Worm (Caenorhabditis elegans) whole organism, young adult: Measurements from ENCODE around the gene F40F9.10.

Experiments
- B0019.2 ChIP-seq: fragments of 200-800 bp; sonication (Bioruptor generic); conservative IDR thresholded peaks from 2 replicates; pipeline ENCODE4 v1.3.6; 2022; ENCODE audit warnings: missing genetic modification reagents, missing genetic modification characterization, missing compliant biosample characterization
- C17E4.6 ChIP-seq: fragments of 200-800 bp; sonication (Bioruptor generic); IDR thresholded peaks from 2 replicates; pipeline ENCODE4 v1.3.6; 2022; ENCODE audit warnings: missing genetic modification reagents, missing genetic modification characterization, missing compliant biosample characterization
- F57A8.1 ChIP-seq: fragments of 200-800 bp; sonication (Bioruptor generic); optimal IDR thresholded peaks from 2 replicates; lab custom pipeline; 2018; ENCODE audit warnings: mild to moderate bottlenecking, missing genetic modification characterization, moderate library complexity, missing compliant biosample characterization
- K11D2.4 ChIP-seq: fragments of 200-800 bp; sonication (Bioruptor generic); IDR thresholded peaks from 2 replicates; pipeline ENCODE4 v1.3.6; 2022; ENCODE audit warnings: missing genetic modification reagents, missing genetic modification characterization, missing compliant biosample characterization
- T07F8.4 ChIP-seq: sonication (generic microtip); optimal IDR thresholded peaks from 2 replicates; lab custom pipeline; 2016; ENCODE audit warnings: mild to moderate bottlenecking, missing genetic modification characterization, moderate library complexity, missing compliant biosample characterization
- T26A5.8 ChIP-seq: sonication (generic microtip); optimal IDR thresholded peaks from 2 replicates; lab custom pipeline; 2016; ENCODE audit warnings: missing genetic modification characterization, missing compliant biosample characterization
- Y56A3A.18 ChIP-seq: fragments of 200-800 bp; sonication (Bioruptor generic); IDR thresholded peaks from 2 replicates; pipeline ENCODE4 v1.3.6; 2022; ENCODE audit warnings: missing genetic modification reagents, missing genetic modification characterization, missing compliant biosample characterization
- Y95B8A.8 ChIP-seq: fragments of 200-800 bp; sonication (Bioruptor generic); IDR thresholded peaks from 2 replicates; pipeline ENCODE4 v1.3.6; 2022; ENCODE audit warnings: missing genetic modification reagents, missing genetic modification characterization, missing compliant biosample characterization
- ama-1 ChIP-seq, 3 experiments: fragments of 150-350 bp in 1 of 3; sonication (generic microtip) in 2 of 3; optimal IDR thresholded peaks; 2 replicates each; lab custom pipeline; 2014 to 2018; ENCODE audit warnings: missing biosample characterization in 2 of 3, missing genetic modification characterization in 2 of 3, missing genetic modification reagents in 2 of 3
- aptf-3 ChIP-seq: fragments of 200-800 bp; sonication (Bioruptor generic); IDR thresholded peaks from 2 replicates; pipeline ENCODE4 v1.3.6; 2022; ENCODE audit warnings: missing genetic modification characterization, missing compliant biosample characterization
- atf-7 ChIP-seq: sonication (generic microtip); optimal IDR thresholded peaks from 2 replicates; lab custom pipeline; 2017; ENCODE audit warnings: mild to moderate bottlenecking, missing genetic modification characterization, missing compliant biosample characterization
- attf-6 ChIP-seq: fragments of 200-800 bp; sonication (Bioruptor generic); IDR thresholded peaks from 2 replicates; pipeline ENCODE4 v1.3.6; 2022; ENCODE audit warnings: missing genetic modification reagents, missing genetic modification characterization, missing compliant biosample characterization
- bed-2 ChIP-seq: fragments of 200-800 bp; sonication (Bioruptor generic); IDR thresholded peaks from 2 replicates; pipeline ENCODE4 v1.3.6; 2022; ENCODE audit warnings: missing genetic modification reagents, missing genetic modification characterization, missing compliant biosample characterization
- cebp-1 ChIP-seq, 2 experiments: fragments of 200-800 bp in 1 of 2; sonication (Bioruptor generic) in 1 of 2; sonication (generic microtip) in 1 of 2; IDR thresholded peaks in 1 of 2; optimal IDR thresholded peaks in 1 of 2; 2 replicates each; pipeline versions ENCODE4 v1.3.6 to Lab custom; 2017 to 2022; ENCODE audit warnings: missing compliant biosample characterization in 2 of 2, missing genetic modification characterization in 2 of 2, mild to moderate bottlenecking in 1 of 2, missing genetic modification reagents in 1 of 2, moderate library complexity in 1 of 2
- ceh-100 ChIP-seq: fragments of 200-800 bp; sonication (Bioruptor generic); IDR thresholded peaks from 2 replicates; pipeline ENCODE4 v1.3.6; 2022; ENCODE audit warnings: missing genetic modification reagents, missing genetic modification characterization, missing compliant biosample characterization
- ceh-91 ChIP-seq: fragments of 200-800 bp; sonication (Bioruptor generic); IDR thresholded peaks from 2 replicates; pipeline ENCODE4 v1.3.6; 2022; ENCODE audit warnings: missing genetic modification reagents, missing genetic modification characterization, missing compliant biosample characterization
- chd-7 ChIP-seq: sonication (generic microtip); optimal IDR thresholded peaks from 2 replicates; lab custom pipeline; 2016; ENCODE audit warnings: mild to moderate bottlenecking, missing genetic modification characterization, moderate library complexity, missing compliant biosample characterization
- efl-1 ChIP-seq: fragments of 150-350 bp; optimal IDR thresholded peaks from 2 replicates; lab custom pipeline; 2014; ENCODE audit warnings: missing biosample characterization, missing genetic modification reagents, missing genetic modification characterization
- ekl-4 ChIP-seq: fragments of 200-800 bp; sonication (Bioruptor generic); IDR thresholded peaks from 2 replicates; pipeline ENCODE4 v1.3.6; 2022; ENCODE audit warnings: missing genetic modification reagents, missing genetic modification characterization, missing compliant biosample characterization
- fkh-3 ChIP-seq: sonication (generic microtip); optimal IDR thresholded peaks from 2 replicates; lab custom pipeline; 2016; ENCODE audit warnings: mild to moderate bottlenecking, missing genetic modification characterization, missing compliant biosample characterization
- hlh-12 ChIP-seq: sonication (generic microtip); optimal IDR thresholded peaks from 2 replicates; lab custom pipeline; 2016; ENCODE audit warnings: missing genetic modification characterization, missing compliant biosample characterization
- hmg-20 ChIP-seq: fragments of 200-800 bp; sonication (Bioruptor generic); IDR thresholded peaks from 2 replicates; pipeline ENCODE4 v1.3.6; 2022; ENCODE audit warnings: missing genetic modification reagents, missing genetic modification characterization, missing compliant biosample characterization
- lin-26 ChIP-seq: fragments of 200-800 bp; sonication (Bioruptor generic); IDR thresholded peaks from 2 replicates; pipeline ENCODE4 v1.3.6; 2022; ENCODE audit warnings: missing genetic modification reagents, missing genetic modification characterization, missing compliant biosample characterization
- madf-10 ChIP-seq: sonication (generic microtip); optimal IDR thresholded peaks from 2 replicates; lab custom pipeline; 2016; ENCODE audit warnings: mild to moderate bottlenecking, missing genetic modification characterization, missing compliant biosample characterization
- nfyb-1 ChIP-seq: fragments of 200-800 bp; sonication (Bioruptor generic); IDR thresholded peaks from 2 replicates; pipeline ENCODE4 v1.3.6; 2022; ENCODE audit warnings: missing genetic modification reagents, missing genetic modification characterization, missing compliant biosample characterization
- rcor-1 ChIP-seq: fragments of 200-800 bp; sonication (Bioruptor generic); IDR thresholded peaks from 2 replicates; pipeline ENCODE4 v1.3.6; 2022; ENCODE audit warnings: missing genetic modification reagents, missing genetic modification characterization, missing compliant biosample characterization
- repo-1 ChIP-seq: sonication (generic microtip); optimal IDR thresholded peaks from 2 replicates; lab custom pipeline; 2017; ENCODE audit warnings: mild to moderate bottlenecking, missing genetic modification characterization, missing compliant biosample characterization
- rpc-1 ChIP-seq, 2 experiments: fragments of 150-350 bp in 1 of 2; sonication (generic microtip) in 1 of 2; optimal IDR thresholded peaks; 2 replicates each; lab custom pipeline; 2014 to 2018; ENCODE audit warnings: missing biosample characterization in 1 of 2, missing genetic modification characterization in 1 of 2, missing genetic modification reagents in 1 of 2, missing genotype in 1 of 2
- sea-2 ChIP-seq: fragments of 200-800 bp; sonication (Bioruptor generic); IDR thresholded peaks from 2 replicates; pipeline ENCODE4 v1.3.6; 2022; ENCODE audit warnings: missing genetic modification characterization, missing compliant biosample characterization
- somi-1 ChIP-seq: fragments of 200-800 bp; sonication (Bioruptor generic); optimal IDR thresholded peaks from 2 replicates; lab custom pipeline; 2018; ENCODE audit warnings: mild to moderate bottlenecking, missing genetic modification characterization, missing compliant biosample characterization
- tbp1 ChIP-seq: fragments of 200-800 bp; sonication (Bioruptor generic); optimal IDR thresholded peaks from 2 replicates; lab custom pipeline; 2018; ENCODE audit warnings: mild to moderate bottlenecking, missing genetic modification characterization, missing compliant biosample characterization
- tbx-9 ChIP-seq: sonication (generic microtip); optimal IDR thresholded peaks from 2 replicates; lab custom pipeline; 2016; ENCODE audit warnings: borderline replicate concordance, missing genetic modification characterization, inconsistent platforms, missing compliant biosample characterization
- tlf-1 ChIP-seq: fragments of 200-800 bp; sonication (Bioruptor generic); optimal IDR thresholded peaks from 2 replicates; lab custom pipeline; 2018; ENCODE audit warnings: mild to moderate bottlenecking, missing genetic modification characterization, missing compliant biosample characterization
- unc-62 ChIP-seq: fragments of 150-350 bp; optimal IDR thresholded peaks from 2 replicates; lab custom pipeline; 2014; ENCODE audit warnings: missing biosample characterization, missing genetic modification reagents, missing genetic modification characterization
- xnd-1 ChIP-seq: sonication (generic microtip); optimal IDR thresholded peaks from 2 replicates; lab custom pipeline; 2016; ENCODE audit warnings: missing genotype, missing genetic modification reagents, missing genetic modification characterization, missing compliant biosample characterization
- zim-3 ChIP-seq: sonication (generic microtip); optimal IDR thresholded peaks from 2 replicates; lab custom pipeline; 2017; ENCODE audit warnings: mild to moderate bottlenecking, missing genetic modification characterization, moderate library complexity, missing compliant biosample characterization
- ztf-18 ChIP-seq: sonication (generic microtip); optimal IDR thresholded peaks from 2 replicates; lab custom pipeline; 2016; ENCODE audit warnings: missing genotype, mild to moderate bottlenecking, missing genetic modification characterization, missing compliant biosample characterization
- ztf-25 ChIP-seq: fragments of 200-800 bp; sonication (Bioruptor generic); IDR thresholded peaks from 2 replicates; pipeline ENCODE4 v1.3.6; 2022; ENCODE audit warnings: missing genetic modification reagents, missing genetic modification characterization, missing compliant biosample characterization
- ztf-28 ChIP-seq: fragments of 200-800 bp; sonication (Bioruptor generic); IDR thresholded peaks from 2 replicates; pipeline ENCODE4 v1.3.6; 2022; ENCODE audit warnings: missing genetic modification reagents, missing genetic modification characterization, missing compliant biosample characterization

Gene F40F9.10

ce11 chrV:9733920-9734454 is 20.6 kb upstream of the F40F9.10 start, which contains the start of gene cal-7 (continued):
- 0 out of 2 replicates have a peak, but pooled peaks have one; percentile 29 for TF ChIP-seq ekl-4 (GFP tag; lab: Robert Waterston, UW)

ce11 chrV:9731852-9732251 is 18.4 kb upstream of the F40F9.10 start:
- TF ChIP-seq T07F8.4 (tag; lab: Kevin White, UChicago) (no peak), nfyb-1 (GFP tag; lab: Robert Waterston, UW) (peak; percentile 31; the same call in 1 of the 2 replicates), ama-1 (optimal IDR thresholded peaks at IDR 0.05; lab: Kevin White, UChicago) (peak; percentile 52), ama-1 (GFP tag; optimal IDR thresholded peaks at IDR 0.05; lab: Kevin White, UChicago) (no peak), zim-3 (tag; lab: Kevin White, UChicago) (peak; percentile 1), hmg-20 (GFP tag; lab: Robert Waterston, UW) (0 out of 2 replicates have a peak, but pooled peaks have one; percentile 4)
- TF ChIP-seq, all 124 proteins: peak for 4

DNA sequence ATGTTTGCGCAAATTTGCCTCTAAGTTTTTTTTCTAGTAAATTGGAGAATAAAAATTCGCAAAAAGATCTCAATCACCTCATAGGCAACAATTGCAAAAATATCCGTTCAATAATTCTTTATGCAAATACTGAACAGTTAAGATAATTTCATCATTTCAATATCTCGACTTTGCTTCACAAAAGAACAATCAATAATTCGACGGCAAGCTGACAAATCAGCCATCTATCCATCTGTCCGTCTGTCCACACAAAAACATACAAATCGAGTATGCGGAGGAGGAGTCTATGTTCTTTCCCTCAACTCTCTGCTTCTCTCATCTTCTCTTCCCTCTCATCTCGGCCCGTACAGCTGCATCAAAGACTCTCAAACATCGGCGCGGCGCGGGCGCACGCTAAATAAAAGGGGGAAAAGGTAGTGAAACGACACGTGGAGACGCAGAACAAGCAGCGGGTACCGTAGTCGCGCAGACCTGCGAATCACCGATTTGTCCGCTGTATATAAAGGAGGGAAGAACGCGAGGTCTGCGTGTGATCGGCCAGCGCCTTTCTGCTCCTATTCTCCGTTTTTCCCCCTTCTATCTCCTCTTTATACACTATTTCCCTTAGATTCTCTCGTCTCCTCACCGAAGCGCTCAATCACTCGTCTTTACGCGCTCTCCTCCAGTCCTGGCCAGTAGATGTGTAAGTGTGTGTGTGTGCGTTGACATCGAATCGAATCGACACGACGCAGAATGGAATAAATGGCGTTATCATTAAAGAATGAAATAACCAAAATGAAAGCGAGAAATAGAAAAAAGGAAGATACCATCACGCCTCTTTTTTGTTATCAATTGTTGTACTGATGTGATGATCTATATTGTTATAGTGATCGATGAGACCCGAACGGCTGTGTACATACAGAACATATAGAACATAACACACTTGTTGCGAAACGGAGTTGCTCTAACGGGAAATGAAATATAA is 17.6 kb upstream of the F40F9.10 start:
- TF ChIP-seq F57A8.1 (peak; percentile 21), efl-1 (no peak), ama-1 (optimal IDR thresholded peaks at IDR 0.05; lab: Kevin White, UChicago) (peak; percentile 99), ama-1 (GFP tag; optimal IDR thresholded peaks at IDR 0.05; lab: Kevin White, UChicago) (peak in 1 of 2 experiments; percentile 43), ztf-28 (GFP tag; lab: Robert Waterston, UW) (0 out of 2 replicates have a peak, but pooled peaks have one; percentile 4), ceh-91 (GFP tag; lab: Robert Waterston, UW) (0 out of 2 replicates have a peak, but pooled peaks have one; percentile 26), hlh-12 (tag; lab: Kevin White, UChicago) (no peak), aptf-3 (GFP tag; lab: Robert Waterston, UW) (no peak), tbp1 (GFP tag; lab: Kevin White, UChicago) (peak; percentile 77), C17E4.6 (GFP tag; lab: Robert Waterston, UW) (peak; percentile 50; the same call in 1 of the 2 replicates), T26A5.8 (tag; lab: Kevin White, UChicago) (no peak), ztf-18 (tag; lab: Kevin White, UChicago) (peak; percentile 71), bed-2 (0 out of 2 replicates have a peak, but pooled peaks have one; percentile 22), somi-1 (peak; percentile 82), fkh-3 (tag; lab: Kevin White, UChicago) (no peak), Y95B8A.8 (GFP tag; lab: Robert Waterston, UW) (0 out of 2 replicates have a peak, but pooled peaks have one; percentile 33), repo-1 (tag; lab: Kevin White, UChicago) (peak; percentile 61), atf-7 (peak; percentile 93), T07F8.4 (tag; lab: Kevin White, UChicago) (peak; percentile 39), K11D2.4 (GFP tag; lab: Robert Waterston, UW) (peak; percentile 83), rpc-1 (optimal IDR thresholded peaks at IDR 0.05; lab: Kevin White, UChicago) (no peak), rpc-1 (tag; optimal IDR thresholded peaks at IDR 0.05; lab: Kevin White, UChicago) (no peak), ztf-25 (GFP tag; lab: Robert Waterston, UW) (0 out of 2 replicates have a peak, but pooled peaks have one; percentile 46), ceh-100 (GFP tag; lab: Robert Waterston, UW) (peak; percentile 33; the same call in 1 of the 2 replicates), cebp-1 (GFP tag; IDR thresholded peaks at IDR 0.05; lab: Robert Waterston, UW) (no peak), cebp-1 (tag; optimal IDR thresholded peaks at IDR 0.05; lab: Kevin White, UChicago) (peak; percentile 92), unc-62 (GFP tag; lab: Kevin White, UChicago) (peak; percentile 32), Y56A3A.18 (GFP tag; lab: Robert Waterston, UW) (0 out of 2 replicates have a peak, but pooled peaks have one; percentile 6), sea-2 (GFP tag; lab: Robert Waterston, UW) (peak; percentile 74; the same call in 1 of the 2 replicates), tbx-9 (tag; lab: Kevin White, UChicago) (no peak), tlf-1 (peak; percentile 72), chd-7 (tag; lab: Kevin White, UChicago) (peak; percentile 96), rcor-1 (GFP tag; lab: Robert Waterston, UW) (peak; percentile 63), B0019.2 (GFP tag; lab: Robert Waterston, UW) (peak; percentile 32; the same call in 1 of the 2 replicates), madf-10 (tag; lab: Kevin White, UChicago) (peak; percentile 90), lin-26 (peak; percentile 71; the same call in 1 of the 2 replicates), attf-6 (GFP tag; lab: Robert Waterston, UW) (no peak), xnd-1 (tag; lab: Kevin White, UChicago) (no peak)
